Worm (Caenorhabditis elegans) whole organism, L4 larva: ENCODE measurements around the gene T26E4.9.

Source experiments
- mep-1 ChIP-seq: fragments of 150-350 bp; sonication (generic microtip); optimal IDR thresholded peaks from 3 replicates; lab custom pipeline; 2014; ENCODE audit warnings: missing biosample characterization, missing genetic modification characterization
- pqm-1 ChIP-seq: sonication (generic microtip); optimal IDR thresholded peaks from 2 replicates; lab custom pipeline; 2017; ENCODE audit warnings: missing biosample characterization, missing genetic modification characterization

DNA sequence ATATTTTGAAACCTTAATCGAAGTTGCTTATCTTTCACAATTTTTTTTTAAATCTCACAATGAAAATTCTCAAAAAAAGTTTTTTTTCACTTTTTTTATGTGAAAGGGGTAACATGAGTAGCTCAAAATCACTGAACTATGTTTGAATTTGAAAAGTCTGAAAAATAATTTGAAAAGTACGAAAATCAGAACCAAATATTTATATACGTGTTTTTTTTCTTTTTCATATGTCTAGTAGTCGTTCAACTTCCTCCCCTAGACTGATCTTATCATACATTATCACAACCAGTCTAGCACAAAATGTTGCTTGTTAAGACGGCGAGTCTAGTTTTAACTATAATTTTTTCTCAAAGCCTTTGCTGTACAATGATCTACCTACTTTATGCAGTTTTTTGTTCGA, 18.9 kb upstream of the T26E4.9 start, which contains the start of gene srbc-49:
- TF ChIP-seq mep-1 (tag; lab: Kevin White, UChicago) = no peak
- TF ChIP-seq pqm-1 (tag; lab: Kevin White, UChicago) = no peak
